Worm (Caenorhabditis elegans) whole organism, L3 larva: ENCODE data around the gene fbxa-18.

Experiments used
- R02D3.7 ChIP-seq: fragments of 150-350 bp; optimal IDR thresholded peaks from 2 replicates; lab custom pipeline; 2014; ENCODE audit warnings: missing biosample characterization, missing genetic modification characterization
- ZK546.5 ChIP-seq: sonication (generic microtip); optimal IDR thresholded peaks from 2 replicates; lab custom pipeline; 2017; ENCODE audit warnings: missing biosample characterization, missing genetic modification characterization
- ama-1 ChIP-seq: fragments of 150-350 bp; optimal IDR thresholded peaks from 2 replicates; lab custom pipeline; 2018
- ceh-28 ChIP-seq: fragments of 150-350 bp; optimal IDR thresholded peaks from 2 replicates; lab custom pipeline; 2014; ENCODE audit warnings: missing biosample characterization, missing genetic modification reagents, missing genetic modification characterization
- ceh-82 ChIP-seq: fragments of 150-350 bp; optimal IDR thresholded peaks from 2 replicates; lab custom pipeline; 2014; ENCODE audit warnings: missing biosample characterization, missing genetic modification characterization
- fkh-10 ChIP-seq: sonication (generic microtip); optimal IDR thresholded peaks from 2 replicates; lab custom pipeline; 2017; ENCODE audit warnings: missing biosample characterization, missing genetic modification reagents, missing genetic modification characterization
- lin-39 ChIP-seq: fragments of 150-350 bp; optimal IDR thresholded peaks from 2 replicates; lab custom pipeline; 2018; ENCODE audit warnings: missing biosample characterization, missing genetic modification reagents, missing genetic modification characterization
- mdl-1 ChIP-seq: fragments of 150-350 bp; optimal IDR thresholded peaks from 2 replicates; lab custom pipeline; 2014; ENCODE audit warnings: missing biosample characterization, missing genetic modification characterization
- mml-1 ChIP-seq: fragments of 150-350 bp; sonication (generic microtip); optimal IDR thresholded peaks from 3 replicates; lab custom pipeline; 2014; ENCODE audit warnings: missing biosample characterization, missing genetic modification characterization
- nfya-1 ChIP-seq: sonication (generic microtip); optimal IDR thresholded peaks from 2 replicates; lab custom pipeline; 2017; ENCODE audit warnings: missing genetic modification characterization, mild to moderate bottlenecking, missing compliant biosample characterization, antibody characterized with exemption, moderate library complexity; ENCODE audit not compliant: insufficient read depth
- nhr-12 ChIP-seq: fragments of 150-350 bp; optimal IDR thresholded peaks from 2 replicates; lab custom pipeline; 2014; ENCODE audit warnings: missing biosample characterization, missing genetic modification characterization
- skn-1 ChIP-seq: fragments of 150-350 bp; optimal IDR thresholded peaks from 2 replicates; lab custom pipeline; 2014; ENCODE audit warnings: missing biosample characterization, missing genetic modification characterization
- tbx-2 ChIP-seq: sonication (generic microtip); optimal IDR thresholded peaks from 2 replicates; lab custom pipeline; 2016; ENCODE audit warnings: mild to moderate bottlenecking, missing genetic modification characterization, missing compliant biosample characterization
- zag-1 ChIP-seq: fragments of 150-350 bp; optimal IDR thresholded peaks from 2 replicates; lab custom pipeline; 2014; ENCODE audit warnings: missing biosample characterization, missing genetic modification characterization

DNA sequence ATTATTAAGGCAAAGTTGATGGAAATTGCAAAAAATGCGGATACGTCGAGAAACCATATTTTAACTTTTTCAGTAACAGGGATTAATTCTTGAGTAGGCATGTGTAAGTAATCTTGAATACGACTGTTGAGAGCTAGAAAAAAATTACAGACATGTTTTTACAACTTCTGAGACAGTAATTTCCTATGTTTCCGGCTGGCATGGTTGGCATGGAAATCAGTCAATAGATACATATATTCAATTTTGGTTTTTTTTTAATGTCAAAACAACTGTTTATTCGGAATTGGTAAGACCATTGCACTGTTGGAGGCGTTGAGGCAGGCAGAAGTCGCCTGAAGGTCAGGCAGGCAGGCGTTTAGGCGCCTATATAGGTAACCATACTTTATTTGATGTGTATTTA is 10.9 kb downstream of the fbxa-18 start, which contains the start of gene str-254:
- TF ChIP-seq mdl-1 (tag; lab: Kevin White, UChicago): no peak
- TF ChIP-seq ama-1 (lab: Kevin White, UChicago): no peak
- no peak for TF ChIP-seq zag-1 (tag; lab: Kevin White, UChicago)
- no peak for TF ChIP-seq ceh-28 (tag; lab: Kevin White, UChicago)
- no peak for TF ChIP-seq skn-1 (tag; lab: Kevin White, UChicago)
- TF ChIP-seq fkh-10 (GFP tag; lab: Kevin White, UChicago): no peak
- TF ChIP-seq ceh-82 (tag; lab: Kevin White, UChicago): no peak
- no peak for TF ChIP-seq nhr-12 (tag; lab: Kevin White, UChicago)
- TF ChIP-seq mml-1 (tag; lab: Kevin White, UChicago): no peak
- TF ChIP-seq R02D3.7 (tag; lab: Kevin White, UChicago): no peak
- no peak for TF ChIP-seq ZK546.5
- no peak for TF ChIP-seq tbx-2 (tag; lab: Kevin White, UChicago)
- no peak for TF ChIP-seq lin-39
- TF ChIP-seq nfya-1 (tag; lab: Kevin White, UChicago): no peak
